Worm (Caenorhabditis elegans) whole organism, young adult: ENCODE results near the gene twk-31.
A peak's percentile ranks its signal among the peaks of the same experiment; 100 is the strongest.

Experiments
- B0336.3 ChIP-seq: fragments of 200-800 bp; sonication (Bioruptor generic); IDR thresholded peaks from 2 replicates; pipeline ENCODE4 v1.3.6; 2022; ENCODE audit warnings: missing genetic modification characterization, missing compliant biosample characterization
- C17E4.6 ChIP-seq: fragments of 200-800 bp; sonication (Bioruptor generic); IDR thresholded peaks from 2 replicates; pipeline ENCODE4 v1.3.6; 2022; ENCODE audit warnings: missing genetic modification reagents, missing genetic modification characterization, missing compliant biosample characterization
- F10E7.11 ChIP-seq: sonication (generic microtip); optimal IDR thresholded peaks from 2 replicates; lab custom pipeline; 2017; ENCODE audit warnings: mild to moderate bottlenecking, missing genetic modification characterization, moderate library complexity, missing compliant biosample characterization
- F22D6.2 ChIP-seq: sonication (generic microtip); optimal IDR thresholded peaks from 2 replicates; lab custom pipeline; 2016; ENCODE audit warnings: mild to moderate bottlenecking, missing genetic modification characterization, missing compliant biosample characterization
- F23B12.7 ChIP-seq: sonication (generic microtip); optimal IDR thresholded peaks from 2 replicates; lab custom pipeline; 2017; ENCODE audit warnings: missing genetic modification characterization, mild to moderate bottlenecking, missing compliant biosample characterization, antibody characterized with exemption, moderate library complexity; ENCODE audit not compliant: insufficient read depth
- K11D2.4 ChIP-seq: fragments of 200-800 bp; sonication (Bioruptor generic); IDR thresholded peaks from 2 replicates; pipeline ENCODE4 v1.3.6; 2022; ENCODE audit warnings: missing genetic modification reagents, missing genetic modification characterization, missing compliant biosample characterization
- Y53F4B.3 ChIP-seq: fragments of 200-800 bp; sonication (Bioruptor generic); IDR thresholded peaks from 2 replicates; pipeline ENCODE4 v1.3.6; 2022; ENCODE audit warnings: missing genetic modification reagents, missing genetic modification characterization, missing compliant biosample characterization
- Y53G8AR.9 ChIP-seq: fragments of 200-800 bp; sonication (Bioruptor generic); conservative IDR thresholded peaks from 2 replicates; pipeline ENCODE4 v1.3.6; 2022; ENCODE audit warnings: missing genetic modification reagents, missing genetic modification characterization, missing compliant biosample characterization
- akir-1 ChIP-seq: fragments of 200-800 bp; sonication (Bioruptor generic); optimal IDR thresholded peaks from 2 replicates; lab custom pipeline; 2018; ENCODE audit warnings: mild to moderate bottlenecking, missing genetic modification characterization, moderate library complexity, missing compliant biosample characterization
- attf-6 ChIP-seq: fragments of 200-800 bp; sonication (Bioruptor generic); IDR thresholded peaks from 2 replicates; pipeline ENCODE4 v1.3.6; 2022; ENCODE audit warnings: missing genetic modification reagents, missing genetic modification characterization, missing compliant biosample characterization
- bed-2 ChIP-seq: fragments of 200-800 bp; sonication (Bioruptor generic); IDR thresholded peaks from 2 replicates; pipeline ENCODE4 v1.3.6; 2022; ENCODE audit warnings: missing genetic modification reagents, missing genetic modification characterization, missing compliant biosample characterization
- die-1 ChIP-seq: sonication (generic microtip); optimal IDR thresholded peaks from 2 replicates; lab custom pipeline; 2016; ENCODE audit warnings: missing genotype, mild to moderate bottlenecking, missing genetic modification characterization, missing compliant biosample characterization
- dox-1 ChIP-seq: fragments of 200-800 bp; sonication (Bioruptor generic); IDR thresholded peaks from 2 replicates; pipeline ENCODE4 v1.3.6; 2022; ENCODE audit warnings: missing genetic modification reagents, missing genetic modification characterization, missing compliant biosample characterization
- dpff-1 ChIP-seq: sonication (generic microtip); optimal IDR thresholded peaks from 2 replicates; lab custom pipeline; 2017; ENCODE audit warnings: mild to moderate bottlenecking, missing genetic modification characterization, missing compliant biosample characterization
- egl-44 ChIP-seq: fragments of 200-800 bp; sonication (Bioruptor generic); IDR thresholded peaks from 2 replicates; pipeline ENCODE4 v1.3.6; 2022; ENCODE audit warnings: missing genetic modification reagents, missing genetic modification characterization, missing compliant biosample characterization
- egrh-3 ChIP-seq: fragments of 200-800 bp; sonication (Bioruptor generic); IDR thresholded peaks from 2 replicates; pipeline ENCODE4 v1.3.6; 2022; ENCODE audit warnings: missing genetic modification reagents, missing genetic modification characterization, missing compliant biosample characterization
- ekl-4 ChIP-seq: fragments of 200-800 bp; sonication (Bioruptor generic); IDR thresholded peaks from 2 replicates; pipeline ENCODE4 v1.3.6; 2022; ENCODE audit warnings: missing genetic modification reagents, missing genetic modification characterization, missing compliant biosample characterization
- gei-17 ChIP-seq: fragments of 200-800 bp; sonication (Bioruptor generic); optimal IDR thresholded peaks from 2 replicates; lab custom pipeline; 2018; ENCODE audit warnings: mild to moderate bottlenecking, missing genetic modification characterization, missing compliant biosample characterization
- hlh-12 ChIP-seq: sonication (generic microtip); optimal IDR thresholded peaks from 2 replicates; lab custom pipeline; 2016; ENCODE audit warnings: missing genetic modification characterization, missing compliant biosample characterization
- hrde-1 ChIP-seq: sonication (generic microtip); optimal IDR thresholded peaks from 2 replicates; lab custom pipeline; 2016; ENCODE audit warnings: missing genetic modification characterization, mild to moderate bottlenecking, missing compliant biosample characterization, moderate library complexity, missing genotype, missing genetic modification reagents, borderline replicate concordance
- lag-1 ChIP-seq: fragments of 200-800 bp; sonication (Bioruptor generic); IDR thresholded peaks from 2 replicates; pipeline ENCODE4 v1.3.6; 2022; ENCODE audit warnings: missing genetic modification reagents, missing genetic modification characterization, missing compliant biosample characterization
- lin-35 ChIP-seq, 3 experiments: fragments of 150-350 bp in 2 of 3; sonication (generic microtip) in 1 of 3; optimal IDR thresholded peaks; 2 replicates each; lab custom pipeline; 2014 to 2018; ENCODE audit warnings: missing biosample characterization in 3 of 3, missing genetic modification characterization in 3 of 3, missing genetic modification reagents in 3 of 3
- lin-40 ChIP-seq: sonication (generic microtip); optimal IDR thresholded peaks from 2 replicates; lab custom pipeline; 2016; ENCODE audit warnings: missing genetic modification characterization, mild to moderate bottlenecking, missing compliant biosample characterization, missing genotype, missing genetic modification reagents
- lin-54 ChIP-seq: fragments of 200-800 bp; sonication (Bioruptor generic); optimal IDR thresholded peaks from 2 replicates; lab custom pipeline; 2018; ENCODE audit warnings: mild to moderate bottlenecking, missing genetic modification characterization, missing compliant biosample characterization
- lsy-27 ChIP-seq: sonication (generic microtip); optimal IDR thresholded peaks from 2 replicates; lab custom pipeline; 2017; ENCODE audit warnings: missing genetic modification characterization, mild to moderate bottlenecking, missing compliant biosample characterization, antibody characterized with exemption, missing genotype, borderline replicate concordance; ENCODE audit not compliant: insufficient read depth
- madf-10 ChIP-seq: sonication (generic microtip); optimal IDR thresholded peaks from 2 replicates; lab custom pipeline; 2016; ENCODE audit warnings: mild to moderate bottlenecking, missing genetic modification characterization, missing compliant biosample characterization
- nfya-1 ChIP-seq: sonication (generic microtip); optimal IDR thresholded peaks from 2 replicates; lab custom pipeline; 2017; ENCODE audit warnings: antibody characterized with exemption, missing compliant biosample characterization, missing genetic modification characterization, borderline replicate concordance; ENCODE audit not compliant: insufficient read depth
- nhr-120 ChIP-seq: fragments of 200-800 bp; sonication (Bioruptor generic); IDR thresholded peaks from 2 replicates; pipeline ENCODE4 v1.3.6; 2022; ENCODE audit warnings: missing genetic modification characterization, missing compliant biosample characterization
- nhr-80 ChIP-seq: sonication (generic microtip); optimal IDR thresholded peaks from 2 replicates; lab custom pipeline; 2016; ENCODE audit warnings: missing genetic modification characterization, missing compliant biosample characterization
- sea-2 ChIP-seq: fragments of 200-800 bp; sonication (Bioruptor generic); IDR thresholded peaks from 2 replicates; pipeline ENCODE4 v1.3.6; 2022; ENCODE audit warnings: missing genetic modification characterization, missing compliant biosample characterization
- snpc-1.3 ChIP-seq: sonication (generic microtip); optimal IDR thresholded peaks from 2 replicates; lab custom pipeline; 2017; ENCODE audit warnings: missing genetic modification characterization, mild to moderate bottlenecking, missing compliant biosample characterization, antibody characterized with exemption, moderate library complexity, missing genotype, missing genetic modification reagents; ENCODE audit not compliant: insufficient read depth
- snpc-4 ChIP-seq, 5 experiments: fragments of 150-350 bp in 1 of 5; sonication (generic microtip) in 4 of 5; optimal IDR thresholded peaks; 2 replicates each; lab custom pipeline; 2014 to 2018; ENCODE audit warnings: missing genetic modification characterization in 5 of 5, missing biosample characterization in 3 of 5, antibody characterized with exemption in 2 of 5, mild to moderate bottlenecking in 2 of 5, missing compliant biosample characterization in 2 of 5, missing genotype in 2 of 5, moderate library complexity in 2 of 5, missing genetic modification reagents in 1 of 5
- tbp1 ChIP-seq: fragments of 200-800 bp; sonication (Bioruptor generic); optimal IDR thresholded peaks from 2 replicates; lab custom pipeline; 2018; ENCODE audit warnings: mild to moderate bottlenecking, missing genetic modification characterization, missing compliant biosample characterization
- tbx-9 ChIP-seq: sonication (generic microtip); optimal IDR thresholded peaks from 2 replicates; lab custom pipeline; 2016; ENCODE audit warnings: borderline replicate concordance, missing genetic modification characterization, inconsistent platforms, missing compliant biosample characterization
- unc-62 ChIP-seq: fragments of 150-350 bp; optimal IDR thresholded peaks from 2 replicates; lab custom pipeline; 2014; ENCODE audit warnings: missing biosample characterization, missing genetic modification reagents, missing genetic modification characterization
- xnd-1 ChIP-seq: sonication (generic microtip); optimal IDR thresholded peaks from 2 replicates; lab custom pipeline; 2016; ENCODE audit warnings: missing genotype, missing genetic modification reagents, missing genetic modification characterization, missing compliant biosample characterization
- zfh-2 ChIP-seq: fragments of 200-800 bp; sonication (Bioruptor generic); conservative IDR thresholded peaks from 2 replicates; pipeline ENCODE4 v1.3.6; 2022; ENCODE audit warnings: missing genetic modification reagents, missing genetic modification characterization, missing compliant biosample characterization
- ztf-22 ChIP-seq: fragments of 200-800 bp; sonication (Bioruptor generic); optimal IDR thresholded peaks from 2 replicates; lab custom pipeline; 2018; ENCODE audit warnings: mild to moderate bottlenecking, missing genetic modification characterization, moderate library complexity, missing compliant biosample characterization
- ztf-28 ChIP-seq: fragments of 200-800 bp; sonication (Bioruptor generic); IDR thresholded peaks from 2 replicates; pipeline ENCODE4 v1.3.6; 2022; ENCODE audit warnings: missing genetic modification reagents, missing genetic modification characterization, missing compliant biosample characterization
- ztf-3 ChIP-seq: fragments of 200-800 bp; sonication (Bioruptor generic); optimal IDR thresholded peaks from 2 replicates; lab custom pipeline; 2018; ENCODE audit warnings: mild to moderate bottlenecking, missing genetic modification characterization, missing compliant biosample characterization
- ztf-6 ChIP-seq: fragments of 200-800 bp; sonication (Bioruptor generic); IDR thresholded peaks from 2 replicates; pipeline ENCODE4 v1.3.6; 2022; ENCODE audit warnings: missing genetic modification reagents, missing genetic modification characterization, missing compliant biosample characterization

twk-31 gene

ce11 chrIII:11372199-11372938 lies 38.1 kb upstream of the twk-31 start:
- TF ChIP-seq ztf-28 (GFP tag; lab: Robert Waterston, UW) = no peak
- no peak for TF ChIP-seq madf-10 (tag; lab: Kevin White, UChicago)
- TF ChIP-seq hrde-1 = no peak
- no peak for TF ChIP-seq snpc-4 (GFP tag; optimal IDR thresholded peaks at IDR 0.05; lab: Kevin White, UChicago)
- peak; percentile 89 to 95 (median 92) for TF ChIP-seq snpc-4 (tag; optimal IDR thresholded peaks at IDR 0.05; lab: Kevin White, UChicago)
- no peak for TF ChIP-seq lin-35 (GFP tag; optimal IDR thresholded peaks at IDR 0.05; lab: Kevin White, UChicago)
- no peak for TF ChIP-seq attf-6
- no peak for TF ChIP-seq bed-2 (GFP tag; lab: Robert Waterston, UW)
- no peak for TF ChIP-seq tbx-9 (tag; lab: Kevin White, UChicago)
- TF ChIP-seq B0336.3 (GFP tag; lab: Robert Waterston, UW) = no peak
- TF ChIP-seq dox-1 = no peak
- TF ChIP-seq K11D2.4 (GFP tag; lab: Robert Waterston, UW) = no peak
- no peak for TF ChIP-seq egl-44
- TF ChIP-seq Y53F4B.3 = no peak
- no peak for TF ChIP-seq dpff-1 (tag; lab: Kevin White, UChicago)
- TF ChIP-seq F10E7.11 (tag; lab: Kevin White, UChicago) = no peak
- no peak for TF ChIP-seq sea-2 (GFP tag; lab: Robert Waterston, UW)
- no peak for TF ChIP-seq ekl-4 (GFP tag; lab: Robert Waterston, UW)
- no peak for TF ChIP-seq ztf-22 (GFP tag; lab: Kevin White, UChicago)
- TF ChIP-seq unc-62 (GFP tag; lab: Kevin White, UChicago) = no peak
- no peak for TF ChIP-seq die-1 (tag; lab: Kevin White, UChicago)
- no peak for TF ChIP-seq nhr-120
- TF ChIP-seq zfh-2 (GFP tag; lab: Robert Waterston, UW) = 0 out of 2 replicates have a peak, but pooled peaks have one; percentile 7
- peak; percentile 34 for TF ChIP-seq nhr-80
- TF ChIP-seq C17E4.6 (GFP tag; lab: Robert Waterston, UW) = no peak
- no peak for TF ChIP-seq tbp1
- no peak for TF ChIP-seq F23B12.7 (tag; lab: Kevin White, UChicago)

DNA sequence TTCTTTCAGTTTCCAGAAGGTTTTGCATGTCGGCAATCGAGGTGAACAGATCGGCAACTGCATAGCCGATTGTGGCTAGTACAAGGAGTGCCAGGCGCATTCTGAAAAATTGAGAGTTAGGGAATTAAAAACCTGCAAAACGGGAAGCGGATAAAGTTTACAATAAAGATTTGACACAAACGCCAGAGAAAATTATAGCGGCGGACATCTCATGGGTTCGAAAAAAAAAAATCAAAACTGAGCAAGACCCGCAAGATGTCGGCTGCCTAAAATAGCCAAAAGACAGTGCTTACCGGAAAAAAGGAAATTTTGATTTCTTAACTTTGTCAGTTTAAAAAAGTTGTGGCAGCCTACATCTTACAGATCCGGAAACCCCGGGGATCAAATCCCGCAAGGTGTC lies 32.6 kb upstream of the twk-31 start, which contains the start of gene dpy-18:
Gene dpy-18 (minus strand): TSS at position 101 of the 400 bp plus-strand sequence.
- TF ChIP-seq gei-17 (GFP tag; lab: Kevin White, UChicago) = no peak
- TF ChIP-seq Y53G8AR.9 (GFP tag; lab: Robert Waterston, UW) = no peak
- TF ChIP-seq lin-54 (GFP tag; lab: Kevin White, UChicago) = no peak
- TF ChIP-seq ztf-6 (GFP tag; lab: Robert Waterston, UW) = no peak
- TF ChIP-seq F10E7.11 (tag; lab: Kevin White, UChicago) = no peak
- TF ChIP-seq lag-1 (GFP tag; lab: Robert Waterston, UW) = no peak
- no peak for TF ChIP-seq lsy-27 (tag; lab: Kevin White, UChicago)
- no peak for TF ChIP-seq xnd-1 (tag; lab: Kevin White, UChicago)
- TF ChIP-seq lin-40 = no peak
- TF ChIP-seq snpc-1.3 (tag; lab: Kevin White, UChicago) = no peak
- TF ChIP-seq F22D6.2 (tag; lab: Kevin White, UChicago) = no peak
- no peak for TF ChIP-seq hlh-12 (tag; lab: Kevin White, UChicago)
- no peak for TF ChIP-seq akir-1
- TF ChIP-seq ztf-3 (GFP tag; lab: Kevin White, UChicago) = no peak
- TF ChIP-seq nfya-1 = no peak
- TF ChIP-seq egrh-3 (GFP tag; lab: Robert Waterston, UW) = no peak
